Fruit fly (Drosophila melanogaster) whole organism, embryonic: ENCODE measurements around the gene Wee1.

Experiments
- Ada2b ChIP-seq: fragments of 200-800 bp; sonication (Bioruptor generic); IDR thresholded peaks from 2 replicates; pipeline ENCODE4 v1.3.6; 2022; ENCODE audit warnings: missing biosample characterization, missing genetic modification characterization
- C15 ChIP-seq: fragments of 200-800 bp; sonication (Bioruptor generic); IDR thresholded peaks from 3 replicates; pipeline ENCODE4 v1.3.6; 2022; ENCODE audit warnings: missing biosample characterization, missing genetic modification characterization
- CG10654 ChIP-seq: fragments of 200-800 bp; sonication (Bioruptor generic); optimal IDR thresholded peaks from 2 replicates; lab custom pipeline; 2016; ENCODE audit warnings: missing biosample characterization, missing genetic modification characterization
- CG11085 ChIP-seq: fragments of 200-800 bp; sonication (Bioruptor generic); IDR thresholded peaks from 2 replicates; pipeline ENCODE4 v1.3.6; 2022; ENCODE audit warnings: missing biosample characterization, missing genetic modification characterization
- CG11456 ChIP-seq: fragments of 200-800 bp; sonication (Bioruptor generic); IDR thresholded peaks from 3 replicates; pipeline ENCODE4 v1.3.6; 2022; ENCODE audit warnings: missing biosample characterization, missing genetic modification characterization
- CG12155 ChIP-seq: fragments of 200-800 bp; sonication (Bioruptor generic); optimal IDR thresholded peaks from 3 replicates; lab custom pipeline; 2016; ENCODE audit warnings: missing biosample characterization, missing genetic modification characterization
- CG12659 ChIP-seq: fragments of 200-800 bp; sonication (Bioruptor generic); optimal IDR thresholded peaks from 3 replicates; lab custom pipeline; 2017; ENCODE audit warnings: mild to moderate bottlenecking, missing biosample characterization, missing genetic modification reagents, missing genetic modification characterization
- CG13894 ChIP-seq: fragments of 200-800 bp; sonication (Bioruptor generic); optimal IDR thresholded peaks from 3 replicates; lab custom pipeline; 2018; ENCODE audit warnings: missing biosample characterization, mild to moderate bottlenecking, missing genetic modification characterization, moderate library complexity
- CG15479 ChIP-seq: fragments of 200-800 bp; sonication (Bioruptor generic); optimal IDR thresholded peaks from 3 replicates; lab custom pipeline; 2019; ENCODE audit warnings: missing biosample characterization, mild to moderate bottlenecking, missing genetic modification characterization, moderate library complexity
- CG16813 ChIP-seq: fragments of 200-800 bp; sonication (Bioruptor generic); IDR thresholded peaks from 3 replicates; pipeline ENCODE4 v1.3.6; 2022; ENCODE audit warnings: missing biosample characterization, missing genetic modification characterization; ENCODE audit not compliant: partially characterized antibody
- CG18476 ChIP-seq: fragments of 200-800 bp; sonication (Bioruptor generic); optimal IDR thresholded peaks from 2 replicates; lab custom pipeline; 2016; ENCODE audit warnings: missing biosample characterization, mild to moderate bottlenecking, missing genetic modification characterization
- CG18619 ChIP-seq: fragments of 200-800 bp; sonication (Bioruptor generic); optimal IDR thresholded peaks from 3 replicates; lab custom pipeline; 2017; ENCODE audit warnings: missing biosample characterization, mild to moderate bottlenecking, missing genetic modification characterization
- CG2889 ChIP-seq: fragments of 200-800 bp; sonication (Bioruptor generic); IDR thresholded peaks from 3 replicates; pipeline ENCODE4 v1.3.6; 2022; ENCODE audit warnings: missing biosample characterization, missing genetic modification characterization
- CG30431 ChIP-seq: fragments of 200-800 bp; sonication (Bioruptor generic); optimal IDR thresholded peaks from 2 replicates; lab custom pipeline; 2017; ENCODE audit warnings: missing biosample characterization, missing genetic modification characterization
- CG3847 ChIP-seq: fragments of 200-800 bp; sonication (Bioruptor generic); IDR thresholded peaks from 2 replicates; pipeline ENCODE4 v1.3.6; 2022; ENCODE audit warnings: missing biosample characterization, missing genetic modification characterization
- CG4282 ChIP-seq: fragments of 200-800 bp; sonication (Bioruptor generic); optimal IDR thresholded peaks from 2 replicates; lab custom pipeline; 2016; ENCODE audit warnings: missing biosample characterization, missing genetic modification characterization
- CG4328 ChIP-seq: fragments of 200-800 bp; sonication (Bioruptor generic); optimal IDR thresholded peaks from 3 replicates; lab custom pipeline; 2017; ENCODE audit warnings: missing biosample characterization, missing genetic modification reagents, missing genetic modification characterization
- CG4820 ChIP-seq: fragments of 200-800 bp; sonication (Bioruptor generic); optimal IDR thresholded peaks from 3 replicates; lab custom pipeline; 2016; ENCODE audit warnings: missing biosample characterization, missing genetic modification characterization
- CG5245 ChIP-seq: fragments of 200-800 bp; sonication (Bioruptor generic); optimal IDR thresholded peaks from 3 replicates; lab custom pipeline; 2016; ENCODE audit warnings: missing biosample characterization, missing genetic modification characterization
- CG6683 ChIP-seq: fragments of 200-800 bp; sonication (Bioruptor generic); optimal IDR thresholded peaks from 2 replicates; lab custom pipeline; 2017; ENCODE audit warnings: missing biosample characterization, mild to moderate bottlenecking, missing genetic modification characterization, missing genetic modification reagents
- CG6854 ChIP-seq: fragments of 200-800 bp; sonication (Bioruptor generic); optimal IDR thresholded peaks from 3 replicates; lab custom pipeline; 2017; ENCODE audit warnings: missing biosample characterization, mild to moderate bottlenecking, missing genetic modification characterization
- CG8478 ChIP-seq: fragments of >200 bp; optimal IDR thresholded peaks from 2 replicates; lab custom pipeline; 2018
- CG9876 ChIP-seq: fragments of 200-800 bp; sonication (Bioruptor generic); optimal IDR thresholded peaks from 2 replicates; lab custom pipeline; 2016; ENCODE audit warnings: missing biosample characterization, missing genetic modification characterization
- CG9932 ChIP-seq: fragments of 200-800 bp; sonication (Bioruptor generic); IDR thresholded peaks from 2 replicates; pipeline ENCODE4 v1.3.6; 2022; ENCODE audit warnings: missing biosample characterization, missing genetic modification characterization
- Chrac-16 ChIP-seq: fragments of 200-800 bp; sonication (Bioruptor generic); optimal IDR thresholded peaks from 3 replicates; lab custom pipeline; 2016; ENCODE audit warnings: missing biosample characterization, missing genetic modification characterization
- D19B ChIP-seq: fragments of 200-800 bp; sonication (Bioruptor generic); optimal IDR thresholded peaks from 2 replicates; lab custom pipeline; 2017; ENCODE audit warnings: missing biosample characterization, mild to moderate bottlenecking, missing genetic modification characterization
- Dbx ChIP-seq: fragments of 200-800 bp; sonication (Bioruptor generic); IDR thresholded peaks from 3 replicates; pipeline ENCODE4 v1.3.6; 2022; ENCODE audit warnings: missing biosample characterization, missing genetic modification characterization
- Gsc ChIP-seq: fragments of 200-800 bp; sonication (Bioruptor generic); IDR thresholded peaks from 2 replicates; pipeline ENCODE4 v1.3.6; 2022; ENCODE audit warnings: missing biosample characterization, missing genetic modification characterization
- Lhr ChIP-seq: fragments of 200-800 bp; sonication (Bioruptor generic); optimal IDR thresholded peaks from 3 replicates; lab custom pipeline; 2017; ENCODE audit warnings: mild to moderate bottlenecking, missing biosample characterization, missing genetic modification reagents, missing genetic modification characterization
- Scr ChIP-seq: fragments of 200-800 bp; sonication (Bioruptor generic); IDR thresholded peaks from 2 replicates; pipeline ENCODE4 v1.3.6; 2022; ENCODE audit warnings: missing biosample characterization, missing genetic modification characterization; ENCODE audit not compliant: partially characterized antibody
- Sin3A ChIP-seq: fragments of >200 bp; optimal IDR thresholded peaks from 2 replicates; lab custom pipeline; 2018
- Six4 ChIP-seq: fragments of 200-800 bp; sonication (Bioruptor generic); optimal IDR thresholded peaks from 2 replicates; lab custom pipeline; 2016; ENCODE audit warnings: missing biosample characterization, missing genetic modification characterization
- Sox102F ChIP-seq: fragments of 200-800 bp; sonication (Bioruptor generic); optimal IDR thresholded peaks from 2 replicates; lab custom pipeline; 2018; ENCODE audit warnings: missing biosample characterization, mild to moderate bottlenecking, missing genetic modification characterization, moderate library complexity
- Tbp ChIP-seq: fragments of >200 bp; optimal IDR thresholded peaks from 2 replicates; lab custom pipeline; 2018; ENCODE audit warnings: missing biosample characterization, missing genetic modification characterization
- bigmax ChIP-seq: fragments of 200-800 bp; sonication (Bioruptor generic); optimal IDR thresholded peaks from 2 replicates; lab custom pipeline; 2018; ENCODE audit warnings: missing biosample characterization, mild to moderate bottlenecking, missing genetic modification characterization
- br ChIP-seq: fragments of >200 bp; optimal IDR thresholded peaks from 2 replicates; lab custom pipeline; 2017
- chm ChIP-seq: fragments of 200-800 bp; sonication (Bioruptor generic); IDR thresholded peaks from 2 replicates; pipeline ENCODE4 v1.3.6; 2022; ENCODE audit warnings: missing biosample characterization, missing genetic modification characterization
- corto ChIP-seq: fragments of 200-800 bp; sonication (Bioruptor generic); optimal IDR thresholded peaks from 2 replicates; lab custom pipeline; 2016; ENCODE audit warnings: missing biosample characterization, mild to moderate bottlenecking, missing genetic modification characterization, moderate library complexity
- dati ChIP-seq: fragments of 200-800 bp; sonication (Bioruptor generic); IDR thresholded peaks from 2 replicates; pipeline ENCODE4 v1.3.6; 2022; ENCODE audit warnings: missing biosample characterization, missing genetic modification characterization
- fd3F ChIP-seq: fragments of 200-800 bp; sonication (Bioruptor generic); optimal IDR thresholded peaks from 2 replicates; lab custom pipeline; 2018; ENCODE audit warnings: missing biosample characterization, mild to moderate bottlenecking, missing genetic modification characterization, moderate library complexity
- grau ChIP-seq: fragments of 200-800 bp; optimal IDR thresholded peaks from 3 replicates; lab custom pipeline; 2019; ENCODE audit warnings: missing biosample characterization, mild to moderate bottlenecking, missing genetic modification characterization, moderate library complexity
- gro ChIP-seq: fragments of 200-800 bp; sonication (Bioruptor generic); optimal IDR thresholded peaks from 2 replicates; lab custom pipeline; 2016; ENCODE audit warnings: missing biosample characterization, missing genetic modification characterization
- hb ChIP-seq: fragments of 200-800 bp; sonication (Bioruptor generic); IDR thresholded peaks from 3 replicates; pipeline ENCODE4 v1.3.6; 2022; ENCODE audit warnings: missing biosample characterization, missing genetic modification characterization; ENCODE audit not compliant: partially characterized antibody
- jigr1 ChIP-seq: fragments of 200-800 bp; sonication (Bioruptor generic); IDR thresholded peaks from 3 replicates; pipeline ENCODE4 v1.3.6; 2022; ENCODE audit warnings: missing biosample characterization, missing genetic modification characterization
- lab ChIP-seq: fragments of 200-800 bp; sonication (Bioruptor generic); optimal IDR thresholded peaks from 3 replicates; lab custom pipeline; 2017; ENCODE audit warnings: missing biosample characterization, missing genetic modification characterization, mild to moderate bottlenecking, moderate library complexity, missing genetic modification reagents
- mld ChIP-seq: fragments of 200-800 bp; sonication (Bioruptor generic); IDR thresholded peaks from 3 replicates; pipeline ENCODE4 v1.3.6; 2022; ENCODE audit warnings: missing biosample characterization, missing genetic modification characterization; ENCODE audit not compliant: partially characterized antibody
- slou ChIP-seq: fragments of 200-800 bp; sonication (Bioruptor generic); optimal IDR thresholded peaks from 3 replicates; lab custom pipeline; 2016; ENCODE audit warnings: missing biosample characterization, missing genetic modification characterization
- slp2 ChIP-seq: fragments of 200-800 bp; sonication (Bioruptor generic); optimal IDR thresholded peaks from 2 replicates; lab custom pipeline; 2016; ENCODE audit warnings: missing biosample characterization, missing genetic modification characterization
- sr ChIP-seq: fragments of 200-800 bp; sonication (Bioruptor generic); IDR thresholded peaks from 3 replicates; pipeline ENCODE4 v1.3.6; 2022; ENCODE audit warnings: missing biosample characterization, missing genetic modification characterization
- stwl ChIP-seq: fragments of 200-800 bp; sonication (Bioruptor generic); optimal IDR thresholded peaks from 3 replicates; lab custom pipeline; 2018; ENCODE audit warnings: missing biosample characterization, mild to moderate bottlenecking, missing genetic modification characterization, moderate library complexity
- tup ChIP-seq: fragments of 200-800 bp; sonication (Bioruptor generic); optimal IDR thresholded peaks from 2 replicates; lab custom pipeline; 2016; ENCODE audit warnings: missing biosample characterization, mild to moderate bottlenecking, missing genetic modification characterization, moderate library complexity
- z ChIP-seq: fragments of 200-800 bp; sonication (Bioruptor generic); IDR thresholded peaks from 3 replicates; pipeline ENCODE4 v1.3.6; 2022; ENCODE audit warnings: missing biosample characterization, missing genetic modification characterization

Wee1 gene

dm6 chr2L:6918517-6919202, 4.7 kb upstream of the Wee1 start, which contains the start of gene nop5 (continued):
- TF ChIP-seq slp2 (GFP tag; lab: Kevin White, UChicago), result no peak
- no peak for TF ChIP-seq CG8478 (lab: Kevin White, UChicago)
- peak; percentile 99 for TF ChIP-seq D19B (GFP tag; lab: Kevin White, UChicago)
- peak; percentile 38 for TF ChIP-seq Six4 (GFP tag; lab: Kevin White, UChicago)
- peak; percentile 83 for TF ChIP-seq CG18619 (GFP tag; lab: Kevin White, UChicago)
- TF ChIP-seq fd3F (GFP tag; lab: Kevin White, UChicago), result peak; percentile 63
- no peak for TF ChIP-seq Sox102F (GFP tag; lab: Kevin White, UChicago)
- TF ChIP-seq CG30431 (GFP tag; lab: Kevin White, UChicago), result peak; percentile 35
- TF ChIP-seq CG5245 (GFP tag; lab: Kevin White, UChicago), result peak; percentile 5
- peak; percentile 85 for TF ChIP-seq CG12659 (GFP tag; lab: Kevin White, UChicago)
- TF ChIP-seq br, result no peak
- TF ChIP-seq CG11085, result no peak
- peak; percentile 33 for TF ChIP-seq Chrac-16
- no peak for TF ChIP-seq CG3847 (GFP tag; lab: Robert Waterston, UW)
- no peak for TF ChIP-seq CG9876 (GFP tag; lab: Kevin White, UChicago)
- no peak for TF ChIP-seq CG2889 (GFP tag; lab: Robert Waterston, UW)
- TF ChIP-seq CG18476, result peak; percentile 11
- TF ChIP-seq C15, result no peak
- no peak for TF ChIP-seq CG4282
- TF ChIP-seq CG16813 (GFP tag; lab: Robert Waterston, UW), result no peak
- no peak for TF ChIP-seq jigr1 (GFP tag; lab: Robert Waterston, UW)
- TF ChIP-seq slou, result no peak
- peak; percentile 3 for TF ChIP-seq gro
- TF ChIP-seq mld (GFP tag; lab: Robert Waterston, UW), result no peak
- TF ChIP-seq bigmax (GFP tag; lab: Kevin White, UChicago), result peak; percentile 93
- no peak for TF ChIP-seq Dbx (GFP tag; lab: Robert Waterston, UW)
- peak; percentile 35 for TF ChIP-seq CG10654 (GFP tag; lab: Kevin White, UChicago)
- TF ChIP-seq Tbp (GFP tag; lab: Kevin White, UChicago), result no peak
- TF ChIP-seq CG4328 (GFP tag; lab: Kevin White, UChicago), result peak; percentile 84
- TF ChIP-seq Sin3A (lab: Kevin White, UChicago), result peak; percentile 19
- TF ChIP-seq Lhr (GFP tag; lab: Kevin White, UChicago), result no peak
- no peak for TF ChIP-seq stwl (tag; lab: Kevin White, UChicago)
- TF ChIP-seq CG13894 (tag; lab: Kevin White, UChicago), result no peak
- peak; percentile 42 for TF ChIP-seq CG6683 (GFP tag; lab: Kevin White, UChicago)
- no peak for TF ChIP-seq z
- no peak for TF ChIP-seq sr (GFP tag; lab: Robert Waterston, UW)
- peak; percentile 46; the same call in 1 of the 2 replicates for TF ChIP-seq CG9932
- no peak for TF ChIP-seq Scr (GFP tag; lab: Robert Waterston, UW)
- peak; percentile 34 for TF ChIP-seq CG4820 (GFP tag; lab: Kevin White, UChicago)
- 0 out of 3 replicates have a peak, but pooled peaks have one; percentile 8 for TF ChIP-seq CG11456 (GFP tag; lab: Robert Waterston, UW)
- TF ChIP-seq dati, result no peak
- no peak for TF ChIP-seq corto
- peak; percentile 27 for TF ChIP-seq CG12155 (GFP tag; lab: Kevin White, UChicago)
- no peak for TF ChIP-seq Ada2b (GFP tag; lab: Robert Waterston, UW)
- no peak for TF ChIP-seq CG15479 (GFP tag; lab: Kevin White, UChicago)
- peak; percentile 70 for TF ChIP-seq CG6854 (GFP tag; lab: Kevin White, UChicago)
- no peak for TF ChIP-seq tup (GFP tag; lab: Kevin White, UChicago)
- no peak for TF ChIP-seq chm (GFP tag; lab: Robert Waterston, UW)
- TF ChIP-seq hb (GFP tag; lab: Robert Waterston, UW), result no peak
- TF ChIP-seq Gsc, result no peak
- no peak for TF ChIP-seq lab (GFP tag; lab: Kevin White, UChicago)
- peak; percentile 80 for TF ChIP-seq grau (tag; lab: Kevin White, UChicago)
